Worm (Caenorhabditis elegans) whole organism, mixed stage, embryonic: ENCODE results near the gene F53H2.3.

Experiments
- blmp-1 ChIP-seq: fragments of 150-350 bp; optimal IDR thresholded peaks from 2 replicates; lab custom pipeline; 2014; ENCODE audit warnings: missing biosample characterization, missing genetic modification characterization
- ceh-83 ChIP-seq: fragments of 200-800 bp; sonication (Bioruptor generic); optimal IDR thresholded peaks from 2 replicates; lab custom pipeline; 2018; ENCODE audit warnings: mild to moderate bottlenecking, missing genetic modification characterization, missing compliant biosample characterization
- ces-1 ChIP-seq: fragments of 150-350 bp; optimal IDR thresholded peaks from 2 replicates; lab custom pipeline; 2014; ENCODE audit warnings: missing biosample characterization, missing genetic modification reagents, missing genetic modification characterization
- elt-1 ChIP-seq: sonication (generic microtip); optimal IDR thresholded peaks from 2 replicates; lab custom pipeline; 2017; ENCODE audit warnings: missing genetic modification characterization, mild to moderate bottlenecking, missing compliant biosample characterization, antibody characterized with exemption, moderate library complexity, borderline replicate concordance; ENCODE audit not compliant: insufficient read depth
- lin-13 ChIP-seq: fragments of 150-350 bp; optimal IDR thresholded peaks from 2 replicates; lab custom pipeline; 2014; ENCODE audit warnings: missing biosample characterization, missing genetic modification characterization
- lsy-2 ChIP-seq: fragments of 150-350 bp; optimal IDR thresholded peaks from 2 replicates; lab custom pipeline; 2014; ENCODE audit warnings: missing biosample characterization, missing genetic modification characterization
- mep-1 ChIP-seq: fragments of 150-350 bp; optimal IDR thresholded peaks from 2 replicates; lab custom pipeline; 2017; ENCODE audit warnings: missing biosample characterization, missing genetic modification reagents, missing genetic modification characterization, inconsistent platforms
- nhr-12 ChIP-seq: fragments of 150-350 bp; optimal IDR thresholded peaks from 2 replicates; lab custom pipeline; 2014; ENCODE audit warnings: missing biosample characterization, missing genetic modification characterization
- nhr-237 ChIP-seq: fragments of 150-350 bp; optimal IDR thresholded peaks from 2 replicates; lab custom pipeline; 2014; ENCODE audit warnings: missing biosample characterization, missing genetic modification characterization
- pha-4 ChIP-seq: fragments of 150-350 bp; optimal IDR thresholded peaks from 2 replicates; lab custom pipeline; 2018; ENCODE audit warnings: missing biosample characterization, missing genetic modification reagents, missing genetic modification characterization
- snpc-4 ChIP-seq: fragments of 150-350 bp; optimal IDR thresholded peaks from 2 replicates; lab custom pipeline; 2014; ENCODE audit warnings: missing biosample characterization, missing genetic modification characterization
- sptf-1 ChIP-seq: sonication (generic microtip); optimal IDR thresholded peaks from 2 replicates; lab custom pipeline; 2017; ENCODE audit warnings: mild to moderate bottlenecking, missing genetic modification characterization, moderate library complexity, missing compliant biosample characterization
- zip-8 ChIP-seq: fragments of 150-350 bp; optimal IDR thresholded peaks from 2 replicates; lab custom pipeline; 2014; ENCODE audit warnings: missing biosample characterization, missing genetic modification characterization
- ztf-11 ChIP-seq: fragments of 150-350 bp; optimal IDR thresholded peaks from 2 replicates; lab custom pipeline; 2014; ENCODE audit warnings: missing biosample characterization, missing genetic modification characterization

DNA sequence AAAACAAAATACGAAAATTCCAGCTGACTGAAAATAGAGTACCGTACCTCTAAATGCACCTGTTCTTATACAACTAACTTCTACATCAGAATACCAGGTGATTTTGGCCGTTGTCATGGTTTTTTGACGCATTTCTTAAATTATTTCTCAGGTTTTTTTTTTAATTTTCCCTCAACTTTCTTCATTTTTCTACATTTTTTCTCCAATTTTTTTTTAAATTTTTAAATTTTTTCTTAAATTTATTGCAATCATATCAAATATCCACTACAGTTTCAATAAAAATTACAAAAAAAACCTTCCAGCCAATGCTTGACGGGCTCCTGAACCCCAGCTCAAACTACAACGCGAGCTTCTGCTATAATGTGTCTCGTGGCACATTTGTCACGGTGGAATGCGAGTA, 60.4 kb downstream of the F53H2.3 start, which contains the start of gene K02E2.1:
- TF ChIP-seq nhr-12 (no peak), snpc-4 (tag; lab: Kevin White, UChicago) (no peak), ztf-11 (tag; lab: Kevin White, UChicago) (no peak), mep-1 (no peak), nhr-237 (tag; lab: Kevin White, UChicago) (no peak), ceh-83 (GFP tag; lab: Kevin White, UChicago) (no peak), elt-1 (tag; lab: Kevin White, UChicago) (no peak), pha-4 (no peak), lin-13 (tag; lab: Kevin White, UChicago) (no peak), ces-1 (GFP tag; lab: Kevin White, UChicago) (no peak), blmp-1 (tag; lab: Kevin White, UChicago) (no peak), zip-8 (tag; lab: Kevin White, UChicago) (no peak), sptf-1 (tag; lab: Kevin White, UChicago) (no peak), lsy-2 (tag; lab: Kevin White, UChicago) (no peak)
